Fruit fly (Drosophila melanogaster) whole organism, pupa: ENCODE data around the gene CG14062.

Experiments
- CG14655 ChIP-seq: fragments of 200-800 bp; sonication (Bioruptor generic); optimal IDR thresholded peaks from 3 replicates; lab custom pipeline; 2017; ENCODE audit warnings: mild to moderate bottlenecking, missing biosample characterization, missing genetic modification reagents, missing genetic modification characterization
- CG32121 ChIP-seq: fragments of 200-800 bp; sonication (Bioruptor generic); IDR thresholded peaks from 2 replicates; pipeline ENCODE4 v1.3.6; 2022; ENCODE audit warnings: missing biosample characterization, missing genetic modification characterization
- CG8159 ChIP-seq: fragments of 200-800 bp; sonication (Bioruptor generic); optimal IDR thresholded peaks from 3 replicates; lab custom pipeline; 2018; ENCODE audit warnings: missing biosample characterization, mild to moderate bottlenecking, missing genetic modification characterization, moderate library complexity
- Snoo ChIP-seq: fragments of 200-800 bp; sonication (Bioruptor generic); optimal IDR thresholded peaks from 3 replicates; lab custom pipeline; 2017; ENCODE audit warnings: missing biosample characterization, mild to moderate bottlenecking, missing genetic modification characterization, inconsistent platforms

DNA sequence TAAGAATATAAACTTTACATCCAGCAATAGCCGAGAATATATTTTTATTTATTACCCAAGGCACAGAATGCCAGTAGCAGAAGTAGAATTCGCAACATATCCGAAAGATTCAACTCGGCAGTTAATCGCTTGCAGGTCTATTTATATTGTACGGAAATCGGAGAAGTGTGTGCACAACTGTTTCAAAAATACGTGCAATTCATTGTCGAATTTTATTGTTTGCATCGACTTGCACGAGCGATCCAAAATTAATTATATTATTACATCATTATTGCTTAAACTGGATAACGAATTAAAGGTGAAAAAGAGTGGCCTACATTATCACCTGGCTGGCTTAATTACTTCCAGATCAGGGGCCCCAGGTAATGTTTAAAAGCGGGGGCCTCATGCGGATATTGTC lies at the start of gene CG14062:
- TF ChIP-seq CG8159 (no peak), CG14655 (GFP tag; lab: Kevin White, UChicago) (no peak), Snoo (tag; lab: Kevin White, UChicago) (no peak), CG32121 (GFP tag; lab: Robert Waterston, UW) (no peak)
